Worm (Caenorhabditis elegans) whole organism, L4 larva: ENCODE results near the gene arrd-8.

ENCODE experiments used
- D1046.2 ChIP-seq: fragments of 200-800 bp; sonication (Bioruptor generic); IDR thresholded peaks from 2 replicates; pipeline ENCODE4 v1.3.6; 2022; ENCODE audit warnings: missing genetic modification characterization, missing compliant biosample characterization
- F37D6.2 ChIP-seq: sonication (generic microtip); optimal IDR thresholded peaks from 2 replicates; lab custom pipeline; 2016; ENCODE audit warnings: mild to moderate bottlenecking, missing genetic modification characterization, missing compliant biosample characterization
- F49E8.2 ChIP-seq: sonication (generic microtip); optimal IDR thresholded peaks from 2 replicates; lab custom pipeline; 2016; ENCODE audit warnings: missing compliant biosample characterization, mild to moderate bottlenecking, missing genetic modification characterization, borderline replicate concordance
- R02D3.7 ChIP-seq: fragments of 150-350 bp; sonication (generic microtip); optimal IDR thresholded peaks from 3 replicates; lab custom pipeline; 2014; ENCODE audit warnings: missing biosample characterization, missing genetic modification characterization
- Y105C5A.15 ChIP-seq: fragments of 200-800 bp; sonication (Bioruptor generic); IDR thresholded peaks from 2 replicates; pipeline ENCODE4 v1.3.6; 2022; ENCODE audit warnings: missing genetic modification characterization, missing compliant biosample characterization
- Y48G9A.11 ChIP-seq: fragments of 200-800 bp; sonication (Bioruptor generic); IDR thresholded peaks from 2 replicates; pipeline ENCODE4 v1.3.6; 2022; ENCODE audit warnings: missing genetic modification reagents, missing genetic modification characterization, missing compliant biosample characterization
- ZK337.2 ChIP-seq: fragments of 200-800 bp; sonication (Bioruptor generic); IDR thresholded peaks from 2 replicates; pipeline ENCODE4 v1.3.6; 2022; ENCODE audit warnings: missing genetic modification reagents, missing genetic modification characterization, missing compliant biosample characterization
- ama-1 ChIP-seq: fragments of 150-350 bp; optimal IDR thresholded peaks from 2 replicates; lab custom pipeline; 2014; ENCODE audit warnings: inconsistent platforms, mixed read lengths
- ceh-28 ChIP-seq: fragments of 150-350 bp; optimal IDR thresholded peaks from 2 replicates; lab custom pipeline; 2014; ENCODE audit warnings: missing biosample characterization, missing genetic modification reagents, missing genetic modification characterization
- ceh-82 ChIP-seq: sonication (generic microtip); optimal IDR thresholded peaks from 2 replicates; lab custom pipeline; 2017; ENCODE audit warnings: missing biosample characterization, missing genetic modification characterization
- ces-1 ChIP-seq: fragments of 150-350 bp; sonication (generic microtip); optimal IDR thresholded peaks from 4 replicates; lab custom pipeline; 2014; ENCODE audit warnings: missing biosample characterization, missing genetic modification reagents, missing genetic modification characterization
- cey-2 ChIP-seq: sonication (generic microtip); optimal IDR thresholded peaks from 3 replicates; lab custom pipeline; 2017; ENCODE audit warnings: missing genetic modification characterization, mild to moderate bottlenecking, missing compliant biosample characterization, antibody characterized with exemption, borderline replicate concordance; ENCODE audit not compliant: insufficient read depth
- ctbp-1 ChIP-seq: fragments of 200-800 bp; sonication (Bioruptor generic); IDR thresholded peaks from 2 replicates; pipeline ENCODE4 v1.3.6; 2022; ENCODE audit warnings: missing genetic modification reagents, missing genetic modification characterization, missing compliant biosample characterization
- daf-16 ChIP-seq, 3 experiments: sonication (generic microtip); optimal IDR thresholded peaks; 2 replicates each; lab custom pipeline; 2016 to 2017; ENCODE audit warnings: missing genetic modification characterization in 3 of 3, missing genetic modification reagents in 3 of 3, mild to moderate bottlenecking in 2 of 3, missing compliant biosample characterization in 2 of 3, missing biosample characterization in 1 of 3, moderate library complexity in 1 of 3
- dmd-6 ChIP-seq: fragments of 200-800 bp; sonication (Bioruptor generic); IDR thresholded peaks from 2 replicates; pipeline ENCODE4 v1.3.6; 2022; ENCODE audit warnings: missing genetic modification reagents, missing genetic modification characterization, missing compliant biosample characterization
- dve-1 ChIP-seq: sonication (generic microtip); optimal IDR thresholded peaks from 2 replicates; lab custom pipeline; 2017; ENCODE audit warnings: antibody characterized with exemption, mild to moderate bottlenecking, missing genetic modification characterization, missing compliant biosample characterization; ENCODE audit not compliant: insufficient read depth
- egl-27 ChIP-seq: sonication (generic microtip); optimal IDR thresholded peaks from 3 replicates; lab custom pipeline; 2017; ENCODE audit warnings: missing biosample characterization, missing genetic modification reagents, missing genetic modification characterization
- fos-1 ChIP-seq: fragments of 150-350 bp; optimal IDR thresholded peaks from 2 replicates; lab custom pipeline; 2014; ENCODE audit warnings: missing biosample characterization, missing genetic modification characterization
- gei-8 ChIP-seq: fragments of 200-800 bp; sonication (Bioruptor generic); optimal IDR thresholded peaks from 2 replicates; lab custom pipeline; 2018; ENCODE audit warnings: mild to moderate bottlenecking, missing genetic modification characterization, missing compliant biosample characterization
- hmg-1.1 ChIP-seq: fragments of 200-800 bp; sonication (Bioruptor generic); IDR thresholded peaks from 2 replicates; pipeline ENCODE4 v1.3.6; 2022; ENCODE audit warnings: missing genetic modification reagents, missing genetic modification characterization, missing compliant biosample characterization
- lin-13 ChIP-seq: fragments of 150-350 bp; optimal IDR thresholded peaks from 2 replicates; lab custom pipeline; 2014; ENCODE audit warnings: missing biosample characterization, missing genetic modification reagents, missing genetic modification characterization
- lin-29 ChIP-seq: fragments of 200-800 bp; sonication (Bioruptor generic); IDR thresholded peaks from 2 replicates; pipeline ENCODE4 v1.3.6; 2022; ENCODE audit warnings: missing genetic modification reagents, missing genetic modification characterization, missing compliant biosample characterization
- lir-3 ChIP-seq: sonication (generic microtip); optimal IDR thresholded peaks from 2 replicates; lab custom pipeline; 2016; ENCODE audit warnings: mild to moderate bottlenecking, missing genetic modification characterization, missing compliant biosample characterization
- lsy-2 ChIP-seq, 2 experiments: fragments of 150-350 bp in 1 of 2; sonication (generic microtip) in 1 of 2; optimal IDR thresholded peaks; 2 replicates each; lab custom pipeline; 2014 to 2017; ENCODE audit warnings: missing biosample characterization in 2 of 2, missing genetic modification characterization in 2 of 2
- mdl-1 ChIP-seq, 2 experiments: fragments of 150-350 bp in 1 of 2; sonication (generic microtip) in 1 of 2; optimal IDR thresholded peaks; 2 replicates each; lab custom pipeline; 2014 to 2017; ENCODE audit warnings: missing biosample characterization in 2 of 2, missing genetic modification characterization in 2 of 2
- mes-2 ChIP-seq: sonication (generic microtip); optimal IDR thresholded peaks from 2 replicates; lab custom pipeline; 2016; ENCODE audit warnings: missing genotype, mild to moderate bottlenecking, missing genetic modification characterization, missing compliant biosample characterization; ENCODE audit not compliant: poor library complexity, severe bottlenecking
- mxl-3 ChIP-seq: fragments of 200-800 bp; sonication (Bioruptor generic); optimal IDR thresholded peaks from 2 replicates; lab custom pipeline; 2018; ENCODE audit warnings: mild to moderate bottlenecking, missing genetic modification characterization, missing compliant biosample characterization
- nhr-10 ChIP-seq: fragments of 150-350 bp; optimal IDR thresholded peaks from 2 replicates; lab custom pipeline; 2014; ENCODE audit warnings: missing biosample characterization, missing genetic modification characterization
- nhr-25 ChIP-seq: sonication (generic microtip); optimal IDR thresholded peaks from 2 replicates; lab custom pipeline; 2017; ENCODE audit warnings: missing genetic modification characterization, mild to moderate bottlenecking, missing compliant biosample characterization, antibody characterized with exemption, moderate library complexity, borderline replicate concordance; ENCODE audit not compliant: insufficient read depth
- nhr-28 ChIP-seq: fragments of 150-350 bp; optimal IDR thresholded peaks from 2 replicates; lab custom pipeline; 2014; ENCODE audit warnings: missing biosample characterization, missing genetic modification characterization
- nhr-42 ChIP-seq: fragments of 200-800 bp; sonication (Bioruptor generic); IDR thresholded peaks from 2 replicates; pipeline ENCODE4 v1.3.6; 2022; ENCODE audit warnings: missing genetic modification characterization, missing compliant biosample characterization
- nhr-48 ChIP-seq: sonication (generic microtip); optimal IDR thresholded peaks from 2 replicates; lab custom pipeline; 2016; ENCODE audit warnings: mild to moderate bottlenecking, missing genetic modification characterization, missing compliant biosample characterization
- pha-4 ChIP-seq, 2 experiments: fragments of 150-350 bp in 1 of 2; fragments of 200-800 bp in 1 of 2; sonication (Bioruptor generic) in 1 of 2; IDR thresholded peaks in 1 of 2; optimal IDR thresholded peaks in 1 of 2; 2 replicates each; pipeline versions ENCODE4 v1.3.6 to Lab custom; 2014 to 2022; ENCODE audit warnings: missing genetic modification characterization in 2 of 2, missing genetic modification reagents in 2 of 2, missing biosample characterization in 1 of 2, missing compliant biosample characterization in 1 of 2
- rbr-2 ChIP-seq: sonication (generic microtip); optimal IDR thresholded peaks from 2 replicates; lab custom pipeline; 2016; ENCODE audit warnings: missing genotype, missing genetic modification characterization, missing compliant biosample characterization
- skn-1 ChIP-seq: fragments of 150-350 bp; optimal IDR thresholded peaks from 2 replicates; lab custom pipeline; 2014; ENCODE audit warnings: missing biosample characterization, missing genetic modification characterization
- snpc-4 ChIP-seq: fragments of 150-350 bp; optimal IDR thresholded peaks from 2 replicates; lab custom pipeline; 2014; ENCODE audit warnings: missing biosample characterization, missing genetic modification characterization
- spr-1 ChIP-seq: sonication (generic microtip); optimal IDR thresholded peaks from 2 replicates; lab custom pipeline; 2016; ENCODE audit warnings: mild to moderate bottlenecking, missing genetic modification characterization, missing compliant biosample characterization
- tag-97 ChIP-seq: fragments of 200-800 bp; sonication (Bioruptor generic); IDR thresholded peaks from 2 replicates; pipeline ENCODE4 v1.3.6; 2022; ENCODE audit warnings: missing genetic modification characterization, missing compliant biosample characterization
- unc-62 ChIP-seq, 3 experiments: fragments of 150-350 bp in 1 of 3; sonication (generic microtip); optimal IDR thresholded peaks in 2 of 3; peaks in 1 of 3; 1 replicate in 1 of 3; 2 replicates in 2 of 3; lab custom pipeline; 2014 to 2017; ENCODE audit warnings: missing biosample characterization in 3 of 3, missing genetic modification characterization in 3 of 3, missing genetic modification reagents in 3 of 3, missing genotype in 1 of 3
- vab-7 ChIP-seq: fragments of 200-800 bp; sonication (Bioruptor generic); IDR thresholded peaks from 2 replicates; pipeline ENCODE4 v1.3.6; 2022; ENCODE audit warnings: missing genetic modification reagents, missing genetic modification characterization, missing compliant biosample characterization

arrd-8 gene

ce11 chrII:12028707-12029106 lies 36.2 kb upstream of the arrd-8 start:
- TF ChIP-seq Y105C5A.15 (GFP tag; lab: Robert Waterston, UW) (no peak), ceh-28 (tag; lab: Kevin White, UChicago) (peak; percentile 32), unc-62 (GFP tag; optimal IDR thresholded peaks at IDR 0.05 in 1 of 2; lab: Kevin White, UChicago) (peak in 1 of 2 experiments; percentile 94), unc-62 (tag; optimal IDR thresholded peaks at IDR 0.05; lab: Kevin White, UChicago) (no peak)
- TF ChIP-seq, all 104 proteins: peak for 2

DNA sequence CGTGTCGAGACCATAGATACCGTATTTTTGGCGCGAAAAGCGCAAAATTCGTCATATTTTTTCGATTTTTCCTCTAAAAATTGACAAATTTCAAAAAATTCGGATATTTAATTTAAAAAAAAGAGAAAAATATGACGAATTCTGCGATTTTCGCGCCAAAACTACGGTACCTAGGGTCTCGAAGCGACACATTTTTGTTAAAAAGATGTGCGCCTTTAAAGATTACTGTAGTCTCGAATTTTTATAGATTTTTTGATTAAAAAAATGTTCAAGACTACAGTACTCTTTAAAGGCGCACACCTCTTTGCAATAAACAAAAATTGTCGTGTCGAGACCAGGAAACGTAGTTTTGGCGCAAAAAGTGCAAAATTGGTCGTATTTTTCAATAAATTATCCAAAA lies 28.8 kb upstream of the arrd-8 start:
- TF ChIP-seq F37D6.2 (tag; lab: Kevin White, UChicago) (no peak), dve-1 (tag; lab: Kevin White, UChicago) (no peak), nhr-28 (no peak), Y105C5A.15 (GFP tag; lab: Robert Waterston, UW) (no peak), skn-1 (tag; lab: Kevin White, UChicago) (no peak), gei-8 (GFP tag; lab: Kevin White, UChicago) (no peak), lin-13 (GFP tag; lab: Kevin White, UChicago) (no peak), lin-29 (no peak), ctbp-1 (GFP tag; lab: Robert Waterston, UW) (no peak), nhr-48 (tag; lab: Kevin White, UChicago) (no peak), mdl-1 (tag; optimal IDR thresholded peaks at IDR 0.05; lab: Kevin White, UChicago) (no peak), egl-27 (tag; lab: Kevin White, UChicago) (no peak), ces-1 (GFP tag; lab: Kevin White, UChicago) (no peak), cey-2 (tag; lab: Kevin White, UChicago) (no peak), spr-1 (tag; lab: Kevin White, UChicago) (no peak)

DNA sequence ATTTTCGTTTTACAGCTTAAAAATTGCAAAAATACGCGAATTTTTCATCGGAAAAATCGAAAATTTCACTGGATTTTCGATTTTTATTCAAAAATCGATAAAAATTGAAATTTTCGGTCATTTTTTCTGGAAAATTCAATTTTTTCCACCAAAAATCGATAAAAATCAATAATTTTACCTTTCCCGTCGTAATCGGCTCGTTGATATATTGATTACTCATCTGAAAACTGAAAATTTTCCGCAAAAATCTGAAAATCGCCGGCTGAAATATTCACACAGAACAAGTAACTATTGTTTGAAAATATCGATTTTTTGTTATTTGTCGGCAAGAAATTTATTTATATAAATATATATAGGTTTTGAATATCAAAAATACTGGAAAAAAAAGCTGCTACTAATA lies 28.4 kb upstream of the arrd-8 start, which contains the start of gene cyn-16:
TSS of gene cyn-16 (minus strand) at position 227 of the 400 bp plus-strand sequence.
- peak; percentile 69 for TF ChIP-seq ceh-28 (tag; lab: Kevin White, UChicago)
- TF ChIP-seq Y48G9A.11 (GFP tag; lab: Robert Waterston, UW) = no peak
- TF ChIP-seq daf-16 (GFP tag; optimal IDR thresholded peaks at IDR 0.05; lab: Kevin White, UChicago) = no peak
- peak; percentile 1 for TF ChIP-seq daf-16 (tag; optimal IDR thresholded peaks at IDR 0.05; lab: Kevin White, UChicago)
- peak; percentile 81 for TF ChIP-seq ama-1 (lab: Kevin White, UChicago)
- TF ChIP-seq dve-1 (tag; lab: Kevin White, UChicago) = no peak
- no peak for TF ChIP-seq lsy-2 (tag; optimal IDR thresholded peaks at IDR 0.05; lab: Kevin White, UChicago)
- TF ChIP-seq F49E8.2 (tag; lab: Kevin White, UChicago) = no peak
- no peak for TF ChIP-seq D1046.2 (GFP tag; lab: Robert Waterston, UW)
- TF ChIP-seq, all 104 proteins: peak for 3

- TF ChIP-seq mxl-3 (GFP tag; lab: Kevin White, UChicago) (no peak), rbr-2 (tag; lab: Kevin White, UChicago) (no peak), ceh-82 (tag; lab: Kevin White, UChicago) (no peak), mes-2 (tag; lab: Kevin White, UChicago) (no peak), hmg-1.1 (no peak)
Observed at ce11 chrII:12039039-12039438, 25.8 kb upstream of the arrd-8 start, which contains the start of gene tpi-1. Gene tpi-1 (minus strand): TSS chrII:12039139.

ce11 chrII:12040167-12040566 lies 24.7 kb upstream of the arrd-8 start:
- peak; percentile 22 for TF ChIP-seq nhr-25
- no peak for TF ChIP-seq nhr-42 (GFP tag; lab: Robert Waterston, UW)
- TF ChIP-seq rbr-2 (tag; lab: Kevin White, UChicago) = no peak
- no peak for TF ChIP-seq nhr-10 (tag; lab: Kevin White, UChicago)
- TF ChIP-seq ceh-82 (tag; lab: Kevin White, UChicago) = no peak
- TF ChIP-seq Y105C5A.15 (GFP tag; lab: Robert Waterston, UW) = no peak
- TF ChIP-seq tag-97 (GFP tag; lab: Robert Waterston, UW) = no peak
- no peak for TF ChIP-seq lin-29
- no peak for TF ChIP-seq lir-3
- no peak for TF ChIP-seq vab-7 (GFP tag; lab: Robert Waterston, UW)
- TF ChIP-seq dmd-6 = peak; percentile 81
- no peak for TF ChIP-seq spr-1 (tag; lab: Kevin White, UChicago)
- no peak for TF ChIP-seq gei-8 (GFP tag; lab: Kevin White, UChicago)
- TF ChIP-seq R02D3.7 = no peak
- no peak for TF ChIP-seq snpc-4
- no peak for TF ChIP-seq ZK337.2 (GFP tag; lab: Robert Waterston, UW)
- TF ChIP-seq pha-4 (GFP tag; IDR thresholded peaks at IDR 0.05; lab: Robert Waterston, UW) = no peak
- no peak for TF ChIP-seq pha-4 (tag; optimal IDR thresholded peaks at IDR 0.05; lab: Kevin White, UChicago)
- TF ChIP-seq fos-1 (tag; lab: Kevin White, UChicago) = no peak
